Worm (Caenorhabditis elegans): ENCODE results near the gene gei-13.

Gene gei-13

DNA sequence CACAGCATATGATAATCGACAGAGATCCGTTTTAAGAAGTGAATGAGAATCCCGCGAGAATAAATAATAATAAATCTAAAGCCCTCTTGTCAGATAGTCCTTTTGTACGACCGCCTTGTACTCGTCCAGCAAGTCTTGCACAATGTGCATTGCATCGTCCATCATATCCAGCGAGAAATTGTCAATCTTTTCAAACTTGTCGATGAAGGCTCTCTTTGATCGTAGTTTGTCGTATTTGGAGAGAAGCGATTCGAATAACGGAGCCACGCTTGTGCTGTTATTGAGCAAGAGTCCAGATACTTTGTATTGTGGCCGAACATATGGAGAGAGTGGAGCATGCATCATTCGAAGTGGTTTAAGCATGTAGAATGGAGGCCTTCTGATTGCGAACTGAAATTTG is 10.3 kb downstream of the gei-13 start:
- TF ChIP-seq ztf-4 (tag; optimal IDR thresholded peaks at IDR 0.05) = peak; percentile 3
- TF ChIP-seq F13H6.1 (tag; optimal IDR thresholded peaks at IDR 0.05) = no peak
- TF ChIP-seq ZK546.5 (tag; optimal IDR thresholded peaks at IDR 0.05) = no peak
- TF ChIP-seq nhr-129 (tag; optimal IDR thresholded peaks at IDR 0.05) = peak; percentile 4

DNA sequence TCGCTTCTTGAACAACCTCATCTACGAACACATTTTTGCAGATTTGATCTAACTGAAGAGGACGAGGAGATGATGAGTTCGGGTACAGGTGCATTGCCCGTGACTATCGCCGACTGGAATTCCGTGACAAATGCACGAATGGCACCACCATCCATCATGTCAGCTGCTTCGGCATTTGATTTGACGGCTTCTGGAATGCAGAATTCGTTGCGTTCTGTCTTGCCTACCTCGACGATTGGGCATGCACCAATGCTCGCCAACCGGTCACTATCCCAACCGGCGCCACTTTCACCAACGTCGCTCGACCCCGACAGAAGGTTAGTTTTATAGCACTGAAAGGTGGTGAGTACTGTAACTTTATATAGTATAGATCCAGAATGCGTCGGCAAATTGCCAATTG is 13.5 kb downstream of the gei-13 start:
- no peak for TF ChIP-seq mab-5 (tag; optimal IDR thresholded peaks at IDR 0.05)

ce11 chrIII:9621840-9622525 is 14.9 kb downstream of the gei-13 start:
- TF ChIP-seq lin-11 (tag; optimal IDR thresholded peaks at IDR 0.05) (no peak), nhr-237 (tag; optimal IDR thresholded peaks at IDR 0.05) (no peak), peb-1 (tag; optimal IDR thresholded peaks at IDR 0.05) (no peak), nhr-12 (tag; optimal IDR thresholded peaks at IDR 0.05) (no peak), ZK546.5 (tag; optimal IDR thresholded peaks at IDR 0.05) (no peak), unc-62 (GFP tag; optimal IDR thresholded peaks at IDR 0.05) (no peak), unc-55 (GFP tag; optimal IDR thresholded peaks at IDR 0.05) (no peak), C34F6.9 (tag; optimal IDR thresholded peaks at IDR 0.05) (no peak), snpc-4 (tag; optimal IDR thresholded peaks at IDR 0.05) (no peak), nhr-10 (tag; optimal IDR thresholded peaks at IDR 0.05) (no peak), ceh-16 (tag; optimal IDR thresholded peaks at IDR 0.05) (no peak), nhr-21 (tag; optimal IDR thresholded peaks at IDR 0.05) (no peak), nhr-23 (tag; optimal IDR thresholded peaks at IDR 0.05) (no peak), nhr-11 (tag; optimal IDR thresholded peaks at IDR 0.05) (no peak), aly-2 (tag; optimal IDR thresholded peaks at IDR 0.05) (no peak), nhr-6 (tag; optimal IDR thresholded peaks at IDR 0.05) (no peak), F13H6.1 (tag; optimal IDR thresholded peaks at IDR 0.05) (peak; percentile 25), sma-9 (GFP tag; optimal IDR thresholded peaks at IDR 0.05) (peak; percentile 29), sma-9 (tag; optimal IDR thresholded peaks at IDR 0.05) (no peak), skn-1 (tag; optimal IDR thresholded peaks at IDR 0.05) (no peak), egl-27 (tag; optimal IDR thresholded peaks at IDR 0.05) (no peak), blmp-1 (tag; optimal IDR thresholded peaks at IDR 0.05; ENCODE audit: insufficient read depth) (no peak), mab-5 (tag; optimal IDR thresholded peaks at IDR 0.05) (no peak), lin-13 (GFP tag; optimal IDR thresholded peaks at IDR 0.05) (no peak), mdl-1 (tag; optimal IDR thresholded peaks at IDR 0.05) (no peak), dmd-4 (tag; optimal IDR thresholded peaks at IDR 0.05) (no peak), zag-1 (tag; optimal IDR thresholded peaks at IDR 0.05) (no peak), ceh-82 (tag; optimal IDR thresholded peaks at IDR 0.05) (no peak), elt-1 (tag; optimal IDR thresholded peaks at IDR 0.05) (no peak), gmeb-1 (tag; optimal IDR thresholded peaks at IDR 0.05) (no peak), crh-2 (tag; optimal IDR thresholded peaks at IDR 0.05) (peak; percentile 27), nhr-77 (tag; optimal IDR thresholded peaks at IDR 0.05) (no peak), nhr-129 (tag; optimal IDR thresholded peaks at IDR 0.05) (peak; percentile 25), nhr-25 (tag; optimal IDR thresholded peaks at IDR 0.05) (no peak), sem-4 (tag; optimal IDR thresholded peaks at IDR 0.05) (no peak), fos-1 (tag; optimal IDR thresholded peaks at IDR 0.05) (peak; percentile 87), lsy-2 (tag; optimal IDR thresholded peaks at IDR 0.05) (no peak), ztf-4 (tag; optimal IDR thresholded peaks at IDR 0.05) (no peak), sma-3 (GFP tag; optimal IDR thresholded peaks at IDR 0.05) (no peak), ama-1 (optimal IDR thresholded peaks at IDR 0.05) (no peak), ztf-11 (tag; optimal IDR thresholded peaks at IDR 0.05) (no peak)

ce11 chrIII:9620148-9620547 is 16.8 kb downstream of the gei-13 start:
- TF ChIP-seq nhr-129 (tag; optimal IDR thresholded peaks at IDR 0.05) (peak; percentile 78), blmp-1 (tag; optimal IDR thresholded peaks at IDR 0.05; ENCODE audit: insufficient read depth) (peak; percentile 26), fos-1 (tag; optimal IDR thresholded peaks at IDR 0.05) (peak; percentile 54), F13H6.1 (tag; optimal IDR thresholded peaks at IDR 0.05) (peak; percentile 82), C34F6.9 (tag; optimal IDR thresholded peaks at IDR 0.05) (peak; percentile 30), lsy-2 (tag; optimal IDR thresholded peaks at IDR 0.05) (peak in 1 of 2 experiments; percentile 22), nhr-21 (tag; optimal IDR thresholded peaks at IDR 0.05) (peak; percentile 4), dmd-4 (tag; optimal IDR thresholded peaks at IDR 0.05) (no peak), sma-9 (GFP tag; optimal IDR thresholded peaks at IDR 0.05) (peak; percentile 81), sma-9 (tag; optimal IDR thresholded peaks at IDR 0.05) (no peak), ama-1 (optimal IDR thresholded peaks at IDR 0.05) (peak; percentile 1), nhr-25 (tag; optimal IDR thresholded peaks at IDR 0.05) (no peak), alr-1 (tag; optimal IDR thresholded peaks at IDR 0.05) (no peak), egl-27 (tag; optimal IDR thresholded peaks at IDR 0.05) (peak; percentile 38)
